Fruit fly (Drosophila melanogaster) whole organism, embryonic: ENCODE measurements around the gene vsg.

Experiments
- Bgb ChIP-seq: fragments of 200-800 bp; sonication (Bioruptor generic); IDR thresholded peaks from 2 replicates; pipeline ENCODE4 v1.3.6; 2022; ENCODE audit warnings: missing biosample characterization, missing genetic modification characterization; ENCODE audit not compliant: partially characterized antibody
- BtbVII ChIP-seq: fragments of 200-800 bp; sonication (Bioruptor generic); optimal IDR thresholded peaks from 3 replicates; lab custom pipeline; 2017; ENCODE audit warnings: missing biosample characterization, mild to moderate bottlenecking, missing genetic modification characterization
- CG1024 ChIP-seq: fragments of 200-800 bp; sonication (Bioruptor generic); IDR thresholded peaks from 2 replicates; pipeline ENCODE4 v1.3.6; 2022; ENCODE audit warnings: missing biosample characterization, missing genetic modification characterization
- CG10654 ChIP-seq: fragments of 200-800 bp; sonication (Bioruptor generic); optimal IDR thresholded peaks from 2 replicates; lab custom pipeline; 2016; ENCODE audit warnings: missing biosample characterization, missing genetic modification characterization
- CG12071 ChIP-seq: fragments of 200-800 bp; sonication (Bioruptor generic); optimal IDR thresholded peaks from 3 replicates; lab custom pipeline; 2018; ENCODE audit warnings: missing biosample characterization, mild to moderate bottlenecking, missing genetic modification characterization
- CG12744 ChIP-seq: fragments of 200-800 bp; sonication (Bioruptor generic); optimal IDR thresholded peaks from 2 replicates; lab custom pipeline; 2016; ENCODE audit warnings: missing biosample characterization, missing genetic modification characterization
- CG14014 ChIP-seq: fragments of 200-800 bp; sonication (Bioruptor generic); IDR thresholded peaks from 2 replicates; pipeline ENCODE4 v1.3.6; 2022; ENCODE audit warnings: missing biosample characterization, missing genetic modification characterization
- CG16813 ChIP-seq: fragments of 200-800 bp; sonication (Bioruptor generic); IDR thresholded peaks from 3 replicates; pipeline ENCODE4 v1.3.6; 2022; ENCODE audit warnings: missing biosample characterization, missing genetic modification characterization; ENCODE audit not compliant: partially characterized antibody
- CG18599 ChIP-seq: fragments of 200-800 bp; sonication (Bioruptor generic); optimal IDR thresholded peaks from 3 replicates; lab custom pipeline; 2017; ENCODE audit warnings: missing biosample characterization, missing genetic modification characterization, mild to moderate bottlenecking, moderate library complexity, missing genetic modification reagents
- CG31441 ChIP-seq: fragments of 200-800 bp; sonication (Bioruptor generic); IDR thresholded peaks from 2 replicates; pipeline ENCODE4 v1.3.6; 2022; ENCODE audit warnings: missing biosample characterization, missing genetic modification characterization
- CG3407 ChIP-seq: fragments of 200-800 bp; sonication (Bioruptor generic); optimal IDR thresholded peaks from 2 replicates; lab custom pipeline; 2018; ENCODE audit warnings: missing biosample characterization, mild to moderate bottlenecking, missing genetic modification characterization
- CG3726 ChIP-seq: fragments of 200-800 bp; sonication (Bioruptor generic); IDR thresholded peaks from 3 replicates; pipeline ENCODE4, ENCODE4 v1.3.6; 2022; ENCODE audit warnings: missing biosample characterization, missing genetic modification characterization
- CG4404 ChIP-seq: fragments of 200-800 bp; sonication (Bioruptor generic); IDR thresholded peaks from 2 replicates; pipeline ENCODE4 v1.3.6; 2022; ENCODE audit warnings: missing biosample characterization, missing genetic modification characterization
- CG5245 ChIP-seq: fragments of 200-800 bp; sonication (Bioruptor generic); optimal IDR thresholded peaks from 3 replicates; lab custom pipeline; 2016; ENCODE audit warnings: missing biosample characterization, missing genetic modification characterization
- CG8359 ChIP-seq: fragments of 200-800 bp; sonication (Bioruptor generic); optimal IDR thresholded peaks from 2 replicates; lab custom pipeline; 2017; ENCODE audit warnings: missing biosample characterization, mild to moderate bottlenecking, missing genetic modification characterization, borderline replicate concordance
- CG8478 ChIP-seq: fragments of >200 bp; optimal IDR thresholded peaks from 2 replicates; lab custom pipeline; 2018
- CG8924 ChIP-seq: fragments of 200-800 bp; optimal IDR thresholded peaks from 3 replicates; lab custom pipeline; 2019; ENCODE audit warnings: missing biosample characterization, mild to moderate bottlenecking, missing genetic modification characterization, moderate library complexity
- Dbx ChIP-seq: fragments of 200-800 bp; sonication (Bioruptor generic); IDR thresholded peaks from 3 replicates; pipeline ENCODE4 v1.3.6; 2022; ENCODE audit warnings: missing biosample characterization, missing genetic modification characterization
- Dip3 ChIP-seq: fragments of 200-800 bp; sonication (Bioruptor generic); optimal IDR thresholded peaks from 3 replicates; lab custom pipeline; 2016; ENCODE audit warnings: missing biosample characterization, missing genetic modification characterization
- Dref ChIP-seq: fragments of 200-800 bp; sonication (Bioruptor generic); IDR thresholded peaks from 2 replicates; pipeline ENCODE4 v1.3.6; 2022; ENCODE audit warnings: missing biosample characterization, missing genetic modification characterization
- Elba2 ChIP-seq: fragments of 200-800 bp; sonication (Bioruptor generic); optimal IDR thresholded peaks from 3 replicates; lab custom pipeline; 2016; ENCODE audit warnings: missing biosample characterization, missing genetic modification characterization
- Gsc ChIP-seq: fragments of 200-800 bp; sonication (Bioruptor generic); IDR thresholded peaks from 2 replicates; pipeline ENCODE4 v1.3.6; 2022; ENCODE audit warnings: missing biosample characterization, missing genetic modification characterization
- Gug ChIP-seq: fragments of 200-800 bp; sonication (Bioruptor generic); IDR thresholded peaks from 4 replicates; pipeline ENCODE4 v1.3.6; 2022; ENCODE audit warnings: missing biosample characterization, missing genetic modification characterization
- Hsf ChIP-seq: fragments of 200-800 bp; sonication (Bioruptor generic); optimal IDR thresholded peaks from 3 replicates; lab custom pipeline; 2016; ENCODE audit warnings: missing biosample characterization, missing genetic modification characterization
- Med ChIP-seq: fragments of 200-800 bp; sonication (Bioruptor generic); peaks from one replicate; lab custom pipeline; 2016; ENCODE audit warnings: missing biosample characterization, missing genetic modification characterization, mild to moderate bottlenecking, inconsistent platforms, moderate library complexity
- Mes4 ChIP-seq: fragments of 200-800 bp; sonication (Bioruptor generic); optimal IDR thresholded peaks from 2 replicates; lab custom pipeline; 2016; ENCODE audit warnings: missing biosample characterization, missing genetic modification characterization
- NC2α ChIP-seq: fragments of 200-800 bp; sonication (Bioruptor generic); optimal IDR thresholded peaks from 2 replicates; lab custom pipeline; 2016; ENCODE audit warnings: missing biosample characterization, missing genetic modification characterization
- Rx ChIP-seq: fragments of 200-800 bp; sonication (Bioruptor generic); IDR thresholded peaks from 2 replicates; pipeline ENCODE4 v1.3.6; 2022; ENCODE audit warnings: missing biosample characterization, missing genetic modification characterization
- Usf ChIP-seq: fragments of 200-800 bp; sonication (Bioruptor generic); optimal IDR thresholded peaks from 2 replicates; lab custom pipeline; 2017; ENCODE audit warnings: missing genotype, missing biosample characterization, missing genetic modification characterization
- ash1 ChIP-seq: fragments of 200-800 bp; sonication (Bioruptor generic); optimal IDR thresholded peaks from 2 replicates; lab custom pipeline; 2018; ENCODE audit warnings: missing biosample characterization, mild to moderate bottlenecking, missing genetic modification characterization
- bbx ChIP-seq: fragments of 200-800 bp; sonication (Bioruptor generic); IDR thresholded peaks from 2 replicates; pipeline ENCODE4 v1.3.6; 2022; ENCODE audit warnings: missing biosample characterization, missing genetic modification characterization; ENCODE audit not compliant: partially characterized antibody
- chinmo ChIP-seq: fragments of 200-800 bp; sonication (Bioruptor generic); IDR thresholded peaks from 4 replicates; pipeline ENCODE4 v1.3.6; 2022; ENCODE audit warnings: missing biosample characterization, missing genetic modification characterization; ENCODE audit not compliant: partially characterized antibody
- chm ChIP-seq: fragments of 200-800 bp; sonication (Bioruptor generic); IDR thresholded peaks from 2 replicates; pipeline ENCODE4 v1.3.6; 2022; ENCODE audit warnings: missing biosample characterization, missing genetic modification characterization
- chn ChIP-seq: fragments of 200-800 bp; sonication (Bioruptor generic); optimal IDR thresholded peaks from 2 replicates; lab custom pipeline; 2016; ENCODE audit warnings: missing biosample characterization, missing genetic modification characterization
- cwo ChIP-seq: fragments of 200-800 bp; sonication (Bioruptor generic); optimal IDR thresholded peaks from 3 replicates; lab custom pipeline; 2017; ENCODE audit warnings: missing biosample characterization, missing genetic modification characterization, mild to moderate bottlenecking, moderate library complexity, missing genetic modification reagents
- grn ChIP-seq: fragments of 200-800 bp; sonication (Bioruptor generic); optimal IDR thresholded peaks from 3 replicates; lab custom pipeline; 2017; ENCODE audit warnings: missing biosample characterization, missing genetic modification characterization
- gt ChIP-seq: fragments of 200-800 bp; sonication (Bioruptor generic); IDR thresholded peaks from 2 replicates; pipeline ENCODE4 v1.3.6; 2022; ENCODE audit warnings: missing biosample characterization, missing genetic modification characterization
- h ChIP-seq: fragments of >200 bp; optimal IDR thresholded peaks from 2 replicates; lab custom pipeline; 2017
- hkb ChIP-seq, 2 experiments: fragments of 200-800 bp in 1 of 2; fragments of >200 bp in 1 of 2; sonication (Bioruptor generic) in 1 of 2; IDR thresholded peaks in 1 of 2; optimal IDR thresholded peaks in 1 of 2; 2 replicates each; pipeline versions ENCODE4 v1.3.6 to Lab custom; 2017 to 2022; ENCODE audit warnings: missing biosample characterization in 1 of 2, missing genetic modification characterization in 1 of 2
- hth ChIP-seq: fragments of >200 bp; optimal IDR thresholded peaks from 2 replicates; lab custom pipeline; 2017; ENCODE audit warnings: inconsistent platforms
- insv ChIP-seq, 2 experiments: fragments of 200-800 bp; sonication (Bioruptor generic); optimal IDR thresholded peaks; 3 replicates each; lab custom pipeline; 2016 to 2018; ENCODE audit warnings: missing biosample characterization in 2 of 2, missing genetic modification characterization in 2 of 2
- maf-S ChIP-seq: fragments of 200-800 bp; sonication (Bioruptor generic); optimal IDR thresholded peaks from 2 replicates; lab custom pipeline; 2016; ENCODE audit warnings: missing biosample characterization, missing genetic modification characterization
- nerfin-1 ChIP-seq: fragments of 200-800 bp; sonication (Bioruptor generic); optimal IDR thresholded peaks from 3 replicates; lab custom pipeline; 2019; ENCODE audit warnings: missing biosample characterization, mild to moderate bottlenecking, missing genetic modification characterization, moderate library complexity
- nom ChIP-seq: fragments of 200-800 bp; sonication (Bioruptor generic); optimal IDR thresholded peaks from 2 replicates; lab custom pipeline; 2017; ENCODE audit warnings: missing biosample characterization, missing genetic modification characterization, mild to moderate bottlenecking, moderate library complexity, missing genetic modification reagents
- org-1 ChIP-seq: fragments of 200-800 bp; sonication (Bioruptor generic); optimal IDR thresholded peaks from 2 replicates; lab custom pipeline; 2017; ENCODE audit warnings: missing biosample characterization, missing genetic modification characterization
- salm ChIP-seq: fragments of 200-800 bp; sonication (Bioruptor generic); optimal IDR thresholded peaks from 2 replicates; lab custom pipeline; 2018; ENCODE audit warnings: missing biosample characterization, mild to moderate bottlenecking, missing genetic modification characterization
- schlank ChIP-seq: fragments of 200-800 bp; sonication (Bioruptor generic); optimal IDR thresholded peaks from 2 replicates; lab custom pipeline; 2018; ENCODE audit warnings: missing biosample characterization, mild to moderate bottlenecking, missing genetic modification characterization
- sens ChIP-seq: fragments of 200-800 bp; sonication (Bioruptor generic); peaks from one replicate; lab custom pipeline; 2016; ENCODE audit warnings: missing biosample characterization, missing genetic modification characterization
- sob ChIP-seq: fragments of 200-800 bp; sonication (Bioruptor generic); IDR thresholded peaks from 2 replicates; pipeline ENCODE4 v1.3.6; 2022; ENCODE audit warnings: missing biosample characterization, missing genetic modification characterization
- tin ChIP-seq: fragments of 200-800 bp; sonication (Bioruptor generic); optimal IDR thresholded peaks from 3 replicates; lab custom pipeline; 2016; ENCODE audit warnings: missing biosample characterization, missing genetic modification characterization
- tx ChIP-seq: fragments of 200-800 bp; sonication (Bioruptor generic); optimal IDR thresholded peaks from 2 replicates; lab custom pipeline; 2016; ENCODE audit warnings: missing biosample characterization, missing genetic modification characterization
- unpg ChIP-seq: fragments of 200-800 bp; sonication (Bioruptor generic); optimal IDR thresholded peaks from 3 replicates; lab custom pipeline; 2018; ENCODE audit warnings: missing biosample characterization, mild to moderate bottlenecking, missing genetic modification characterization, moderate library complexity

The vsg gene

dm6 chr3L:9733563-9733962, 19.4 kb downstream of the vsg start, which contains the start of gene CG6749:
Gene CG6749 (minus strand): TSS chr3L:9733807.
- no peak for TF ChIP-seq schlank (tag; lab: Kevin White, UChicago)
- TF ChIP-seq Elba2 (GFP tag; lab: Kevin White, UChicago) = no peak
- TF ChIP-seq org-1 (GFP tag; lab: Kevin White, UChicago) = no peak
- no peak for TF ChIP-seq tin (GFP tag; lab: Kevin White, UChicago)
- TF ChIP-seq CG8924 (tag; lab: Kevin White, UChicago) = no peak
- no peak for TF ChIP-seq Gsc
- TF ChIP-seq CG16813 = no peak
- TF ChIP-seq ash1 (GFP tag; lab: Kevin White, UChicago) = no peak
- no peak for TF ChIP-seq Dip3 (GFP tag; lab: Kevin White, UChicago)
- TF ChIP-seq CG3407 (GFP tag; lab: Kevin White, UChicago) = no peak
- 0 out of 2 replicates have a peak, but pooled peaks have one; percentile 10 for TF ChIP-seq CG14014 (GFP tag; lab: Robert Waterston, UW)
- no peak for TF ChIP-seq CG8359 (GFP tag; lab: Kevin White, UChicago)
- 0 out of 2 replicates have a peak, but pooled peaks have one; percentile 17 for TF ChIP-seq Bgb (GFP tag; lab: Robert Waterston, UW)
- no peak for TF ChIP-seq Usf (GFP tag; lab: Kevin White, UChicago)
- TF ChIP-seq CG8478 = peak; percentile 14
- no peak for TF ChIP-seq CG12071 (GFP tag; lab: Kevin White, UChicago)
- TF ChIP-seq gt (GFP tag; lab: Robert Waterston, UW) = no peak
- TF ChIP-seq maf-S (GFP tag; lab: Kevin White, UChicago) = no peak
- no peak for TF ChIP-seq hkb (optimal IDR thresholded peaks at IDR 0.05; lab: Kevin White, UChicago)
- TF ChIP-seq hkb (GFP tag; IDR thresholded peaks at IDR 0.05; lab: Robert Waterston, UW) = no peak
- TF ChIP-seq salm (tag; lab: Kevin White, UChicago) = no peak
- TF ChIP-seq CG3726 (GFP tag; lab: Robert Waterston, UW) = peak; percentile 51; the same call in 1 of the 3 replicates
- no peak for TF ChIP-seq insv (GFP tag; optimal IDR thresholded peaks at IDR 0.05; lab: Kevin White, UChicago)
- no peak for TF ChIP-seq chm (GFP tag; lab: Robert Waterston, UW)
- TF ChIP-seq Med (GFP tag; lab: Kevin White, UChicago) = peak; percentile 7
- TF ChIP-seq Gug = no peak
- TF ChIP-seq CG4404 = 0 out of 2 replicates have a peak, but pooled peaks have one; percentile 16
- peak; percentile 29; the same call in 1 of the 2 replicates for TF ChIP-seq Dref
- TF ChIP-seq grn = no peak
- peak; percentile 35 for TF ChIP-seq nom
- TF ChIP-seq NC2α (GFP tag; lab: Kevin White, UChicago) = no peak
- no peak for TF ChIP-seq Rx (GFP tag; lab: Robert Waterston, UW)
- 0 out of 4 replicates have a peak, but pooled peaks have one; percentile 20 for TF ChIP-seq chinmo (GFP tag; lab: Robert Waterston, UW)
- TF ChIP-seq Dbx (GFP tag; lab: Robert Waterston, UW) = 0 out of 3 replicates have a peak, but pooled peaks have one; percentile 38
- TF ChIP-seq cwo (GFP tag; lab: Kevin White, UChicago) = no peak
- no peak for TF ChIP-seq CG1024 (GFP tag; lab: Robert Waterston, UW)

- TF ChIP-seq Mes4 (no peak), tx (GFP tag; lab: Kevin White, UChicago) (no peak), CG12744 (GFP tag; lab: Kevin White, UChicago) (no peak), chn (GFP tag; lab: Kevin White, UChicago) (no peak), CG5245 (no peak), Hsf (GFP tag; lab: Kevin White, UChicago) (no peak), unpg (GFP tag; lab: Kevin White, UChicago) (peak; percentile 33), hth (lab: Kevin White, UChicago) (no peak), sob (GFP tag; lab: Robert Waterston, UW) (0 out of 2 replicates have a peak, but pooled peaks have one; percentile 25), CG10654 (GFP tag; lab: Kevin White, UChicago) (no peak), BtbVII (GFP tag; lab: Kevin White, UChicago) (peak; percentile 5), bbx (GFP tag; lab: Robert Waterston, UW) (no peak), CG31441 (GFP tag; lab: Robert Waterston, UW) (peak; percentile 54; the same call in 1 of the 2 replicates), nerfin-1 (tag; lab: Kevin White, UChicago) (no peak), grn (no peak), sens (peak; percentile 71), Dbx (GFP tag; lab: Robert Waterston, UW) (peak; percentile 34; the same call in 1 of the 3 replicates), CG18599 (GFP tag; lab: Kevin White, UChicago) (peak; percentile 42), h (lab: Kevin White, UChicago) (no peak)
Observed at dm6 chr3L:9739629-9740028, 25.5 kb downstream of the vsg start.
